Worm (Caenorhabditis elegans) whole organism, L1 larva: ENCODE results near the gene ldh-1.
A peak's percentile ranks its signal among the peaks of the same experiment; 100 is the strongest.
"Not testable (repeated sequence)": the region's sequence is repeated elsewhere in the genome, so short reads cannot be mapped to it uniquely, and the experiment has no call there.

ENCODE experiments used
- C04F5.9 ChIP-seq: sonication (generic microtip); optimal IDR thresholded peaks from 2 replicates; lab custom pipeline; 2016; ENCODE audit warnings: missing genetic modification characterization, missing compliant biosample characterization
- C16A3.4 ChIP-seq: fragments of 150-350 bp; optimal IDR thresholded peaks from 2 replicates; lab custom pipeline; 2014; ENCODE audit warnings: missing biosample characterization, missing genetic modification characterization
- F16B12.6 ChIP-seq: fragments of 150-350 bp; optimal IDR thresholded peaks from 2 replicates; lab custom pipeline; 2014; ENCODE audit warnings: missing biosample characterization, missing genetic modification characterization
- blmp-1 ChIP-seq: fragments of 150-350 bp; optimal IDR thresholded peaks from 2 replicates; lab custom pipeline; 2014; ENCODE audit warnings: missing biosample characterization, missing genetic modification characterization
- ceh-8 ChIP-seq: fragments of 200-800 bp; sonication (Bioruptor generic); optimal IDR thresholded peaks from 2 replicates; lab custom pipeline; 2018; ENCODE audit warnings: mild to moderate bottlenecking, missing genetic modification characterization, moderate library complexity, missing compliant biosample characterization
- ceh-82 ChIP-seq, 3 experiments: fragments of 150-350 bp in 1 of 3; sonication (generic microtip) in 2 of 3; optimal IDR thresholded peaks; 2 replicates each; lab custom pipeline; 2014 to 2017; ENCODE audit warnings: missing biosample characterization in 3 of 3, missing genetic modification characterization in 3 of 3
- ces-1 ChIP-seq: fragments of 150-350 bp; optimal IDR thresholded peaks from 2 replicates; lab custom pipeline; 2014; ENCODE audit warnings: missing biosample characterization, missing genetic modification reagents, missing genetic modification characterization
- dpl-1 ChIP-seq, 3 experiments: fragments of 150-350 bp in 2 of 3; sonication (generic microtip) in 1 of 3; optimal IDR thresholded peaks; 2 replicates each; lab custom pipeline; 2014 to 2017; ENCODE audit warnings: missing biosample characterization in 3 of 3, missing genetic modification characterization in 3 of 3, missing genetic modification reagents in 3 of 3
- efl-1 ChIP-seq, 4 experiments: fragments of 150-350 bp; optimal IDR thresholded peaks in 3 of 4; peaks in 1 of 4; 1 replicate in 1 of 4; 2 replicates in 3 of 4; lab custom pipeline; 2014; ENCODE audit warnings: missing biosample characterization in 2 of 4, missing genetic modification characterization in 2 of 4, missing genetic modification reagents in 2 of 4
- elt-2 ChIP-seq: sonication (generic microtip); optimal IDR thresholded peaks from 2 replicates; lab custom pipeline; 2016; ENCODE audit warnings: missing genetic modification characterization, mild to moderate bottlenecking, inconsistent platforms, missing compliant biosample characterization, missing genetic modification reagents
- elt-3 ChIP-seq, 6 experiments: fragments of 150-350 bp in 1 of 6; sonication (generic microtip); optimal IDR thresholded peaks; 2 replicates each; lab custom pipeline; 2017 to 2018; ENCODE audit warnings: missing biosample characterization in 6 of 6, missing genetic modification characterization in 6 of 6, inconsistent platforms in 1 of 6
- fkh-10 ChIP-seq: sonication (generic microtip); optimal IDR thresholded peaks from 2 replicates; lab custom pipeline; 2017; ENCODE audit warnings: missing biosample characterization, missing genetic modification reagents, missing genetic modification characterization
- fkh-4 ChIP-seq: sonication (generic microtip); optimal IDR thresholded peaks from 2 replicates; lab custom pipeline; 2016; ENCODE audit warnings: missing compliant biosample characterization, missing genetic modification characterization, borderline replicate concordance
- fkh-8 ChIP-seq: sonication (generic microtip); optimal IDR thresholded peaks from 2 replicates; lab custom pipeline; 2016; ENCODE audit warnings: mild to moderate bottlenecking, missing genetic modification characterization, missing compliant biosample characterization
- fos-1 ChIP-seq: fragments of 150-350 bp; optimal IDR thresholded peaks from 2 replicates; lab custom pipeline; 2014; ENCODE audit warnings: missing biosample characterization, missing genetic modification characterization
- isw-1 ChIP-seq: fragments of 200-800 bp; sonication (Bioruptor generic); IDR thresholded peaks from 2 replicates; pipeline ENCODE4 v1.3.6; 2022; ENCODE audit warnings: missing genetic modification characterization, missing compliant biosample characterization
- lin-13 ChIP-seq: fragments of 150-350 bp; optimal IDR thresholded peaks from 2 replicates; lab custom pipeline; 2014; ENCODE audit warnings: missing biosample characterization, missing genetic modification reagents, missing genetic modification characterization
- lin-35 ChIP-seq, 2 experiments: fragments of 150-350 bp; optimal IDR thresholded peaks; 2 replicates each; lab custom pipeline; 2014; ENCODE audit warnings: missing biosample characterization in 2 of 2, missing genetic modification characterization in 2 of 2, missing genetic modification reagents in 2 of 2
- lsy-2 ChIP-seq, 2 experiments: fragments of 150-350 bp; optimal IDR thresholded peaks; 2 replicates each; lab custom pipeline; 2014; ENCODE audit warnings: missing biosample characterization in 2 of 2, missing genetic modification characterization in 2 of 2
- mep-1 ChIP-seq: fragments of 150-350 bp; optimal IDR thresholded peaks from 2 replicates; lab custom pipeline; 2014; ENCODE audit warnings: missing biosample characterization, missing genetic modification characterization
- nhr-19 ChIP-seq: fragments of 200-800 bp; sonication (Bioruptor generic); conservative IDR thresholded peaks from 2 replicates; pipeline ENCODE4 v1.3.6; 2022; ENCODE audit warnings: missing genetic modification characterization, missing compliant biosample characterization
- nhr-20 ChIP-seq: sonication (generic microtip); optimal IDR thresholded peaks from 2 replicates; lab custom pipeline; 2016; ENCODE audit warnings: mild to moderate bottlenecking, missing genetic modification characterization, missing compliant biosample characterization
- nhr-71 ChIP-seq: sonication (generic microtip); optimal IDR thresholded peaks from 2 replicates; lab custom pipeline; 2016; ENCODE audit warnings: mild to moderate bottlenecking, missing genetic modification characterization, moderate library complexity, missing compliant biosample characterization
- nhr-76 ChIP-seq: sonication (generic microtip); optimal IDR thresholded peaks from 2 replicates; lab custom pipeline; 2017; ENCODE audit warnings: missing biosample characterization, missing genetic modification characterization
- nhr-90 ChIP-seq: sonication (generic microtip); optimal IDR thresholded peaks from 2 replicates; lab custom pipeline; 2016; ENCODE audit warnings: mild to moderate bottlenecking, missing genetic modification characterization, missing compliant biosample characterization; ENCODE audit not compliant: poor library complexity
- pqm-1 ChIP-seq: sonication (generic microtip); optimal IDR thresholded peaks from 3 replicates; lab custom pipeline; 2017; ENCODE audit warnings: missing biosample characterization, missing genetic modification characterization
- rnt-1 ChIP-seq: sonication (generic microtip); optimal IDR thresholded peaks from 2 replicates; lab custom pipeline; 2016; ENCODE audit warnings: mild to moderate bottlenecking, missing genetic modification characterization, moderate library complexity, missing compliant biosample characterization
- skn-1 ChIP-seq: fragments of 150-350 bp; optimal IDR thresholded peaks from 2 replicates; lab custom pipeline; 2014; ENCODE audit warnings: missing biosample characterization, missing genetic modification characterization
- snu-23 ChIP-seq: sonication (generic microtip); optimal IDR thresholded peaks from 2 replicates; lab custom pipeline; 2016; ENCODE audit warnings: missing genetic modification characterization, missing compliant biosample characterization
- sptf-1 ChIP-seq: fragments of 150-350 bp; optimal IDR thresholded peaks from 2 replicates; lab custom pipeline; 2014; ENCODE audit warnings: missing biosample characterization, missing genetic modification characterization
- swsn-7 ChIP-seq: sonication (generic microtip); optimal IDR thresholded peaks from 2 replicates; lab custom pipeline; 2016; ENCODE audit warnings: missing genetic modification characterization, missing compliant biosample characterization
- unc-130 ChIP-seq: fragments of 150-350 bp; optimal IDR thresholded peaks from 2 replicates; lab custom pipeline; 2017; ENCODE audit warnings: missing biosample characterization, missing genetic modification characterization, inconsistent platforms
- unc-86 ChIP-seq: sonication (generic microtip); optimal IDR thresholded peaks from 2 replicates; lab custom pipeline; 2016; ENCODE audit warnings: missing genetic modification characterization, missing compliant biosample characterization
- unc-98 ChIP-seq: fragments of 200-800 bp; sonication (Bioruptor generic); IDR thresholded peaks from 2 replicates; pipeline ENCODE4 v1.3.6; 2022; ENCODE audit warnings: missing genetic modification characterization, missing compliant biosample characterization
- xbp-1 ChIP-seq: sonication (generic microtip); optimal IDR thresholded peaks from 2 replicates; lab custom pipeline; 2016; ENCODE audit warnings: missing genetic modification characterization, missing compliant biosample characterization

The ldh-1 gene

ce11 chrII:11690868-11691267 lies 33.1 kb upstream of the ldh-1 start:
- no peak for TF ChIP-seq fkh-10
- no peak for TF ChIP-seq elt-2
- TF ChIP-seq fos-1 = no peak
- TF ChIP-seq ceh-82 (tag; optimal IDR thresholded peaks at IDR 0.05; lab: Kevin White, UChicago) = no peak
- no peak for TF ChIP-seq isw-1
- TF ChIP-seq nhr-20 (tag; lab: Kevin White, UChicago) = no peak
- no peak for TF ChIP-seq fkh-4
- no peak for TF ChIP-seq unc-86 (tag; lab: Kevin White, UChicago)
- TF ChIP-seq nhr-76 (tag; lab: Kevin White, UChicago) = no peak
- TF ChIP-seq unc-98 (GFP tag; lab: Robert Waterston, UW) = no peak

- peak; percentile 32 for TF ChIP-seq mep-1
- peak; percentile 31 to 69 (median 62) for TF ChIP-seq dpl-1 (GFP tag; optimal IDR thresholded peaks at IDR 0.05; lab: Kevin White, UChicago)
- TF ChIP-seq sptf-1 (tag; lab: Kevin White, UChicago) = no peak
- peak; percentile 2 for TF ChIP-seq swsn-7
- peak; percentile 26 for TF ChIP-seq F16B12.6 (tag; lab: Kevin White, UChicago)
- no peak for TF ChIP-seq pqm-1
- TF ChIP-seq skn-1 (tag; lab: Kevin White, UChicago) = peak; percentile 42
- TF ChIP-seq lin-13 (GFP tag; lab: Kevin White, UChicago) = peak; percentile 27
- no peak for TF ChIP-seq ces-1 (GFP tag; lab: Kevin White, UChicago)
- TF ChIP-seq elt-3 (tag; optimal IDR thresholded peaks at IDR 0.05; lab: Kevin White, UChicago) = peak in 1 of 6 experiments; percentile 22
- TF ChIP-seq nhr-19 (GFP tag; lab: Robert Waterston, UW) = no peak
- peak in 1 of 3 experiments; percentile 35 for TF ChIP-seq ceh-82 (tag; optimal IDR thresholded peaks at IDR 0.05; lab: Kevin White, UChicago)
- TF ChIP-seq lsy-2 (tag; optimal IDR thresholded peaks at IDR 0.05; lab: Kevin White, UChicago) = peak; percentile 40 to 67
- TF ChIP-seq unc-130 = peak; percentile 18
- peak; percentile 58 for TF ChIP-seq nhr-20 (tag; lab: Kevin White, UChicago)
- TF ChIP-seq snu-23 (GFP tag; lab: Kevin White, UChicago) = peak; percentile 53
- peak; percentile 27 to 57 for TF ChIP-seq efl-1 (optimal IDR thresholded peaks at IDR 0.05; lab: Kevin White, UChicago)
- TF ChIP-seq efl-1 (GFP tag; optimal IDR thresholded peaks at IDR 0.05 in 1 of 2; lab: Kevin White, UChicago) = peak; percentile 46 to 94
- TF ChIP-seq ceh-8 = no peak
- peak; percentile 51 for TF ChIP-seq rnt-1 (tag; lab: Kevin White, UChicago)
- TF ChIP-seq xbp-1 (tag; lab: Kevin White, UChicago) = peak; percentile 4
- peak; percentile 58 for TF ChIP-seq blmp-1
- peak; percentile 43 to 78 for TF ChIP-seq lin-35 (GFP tag; optimal IDR thresholded peaks at IDR 0.05; lab: Kevin White, UChicago)
- peak; percentile 53 for TF ChIP-seq C16A3.4
- peak; percentile 3 for TF ChIP-seq C04F5.9 (tag; lab: Kevin White, UChicago)
- peak; percentile 24 for TF ChIP-seq nhr-71 (tag; lab: Kevin White, UChicago)
- peak; percentile 56 for TF ChIP-seq fkh-8 (tag; lab: Kevin White, UChicago)
Observed at ce11 chrII:11694432-11694831, 29.6 kb upstream of the ldh-1 start.

ce11 chrII:11695161-11695944 lies 28.7 kb upstream of the ldh-1 start, which contains the start of gene tars-1:
Gene tars-1 (minus strand): TSS chrII:11695657.
- TF ChIP-seq efl-1 (optimal IDR thresholded peaks at IDR 0.05; lab: Kevin White, UChicago) = not testable (repeated sequence)
- peak in 1 of 2 experiments; percentile 23 for TF ChIP-seq efl-1 (GFP tag; optimal IDR thresholded peaks at IDR 0.05 in 1 of 2; lab: Kevin White, UChicago)
- peak in 1 of 2 experiments; percentile 14 for TF ChIP-seq lsy-2 (tag; optimal IDR thresholded peaks at IDR 0.05; lab: Kevin White, UChicago)
- peak in 1 of 2 experiments; percentile 23 for TF ChIP-seq lin-35 (GFP tag; optimal IDR thresholded peaks at IDR 0.05; lab: Kevin White, UChicago)
- peak; percentile 12 for TF ChIP-seq nhr-71 (tag; lab: Kevin White, UChicago)
- TF ChIP-seq nhr-90 (tag; lab: Kevin White, UChicago) = peak; percentile 10
- 0 out of 2 replicates have a peak, but pooled peaks have one; percentile 11 for TF ChIP-seq nhr-19 (GFP tag; lab: Robert Waterston, UW)
- peak; percentile 6 for TF ChIP-seq snu-23 (GFP tag; lab: Kevin White, UChicago)
